Worm (Caenorhabditis elegans) whole organism, early embryonic: ENCODE data around the gene C52B9.4.

Experiments
- ama-1 ChIP-seq: fragments of 150-350 bp; optimal IDR thresholded peaks from 2 replicates; lab custom pipeline; 2014
- sea-1 ChIP-seq: fragments of 200-800 bp; sonication (Bioruptor generic); conservative IDR thresholded peaks from 2 replicates; pipeline ENCODE4 v1.3.6; 2022; ENCODE audit warnings: missing genetic modification characterization, missing compliant biosample characterization

ce11 chrX:4248949-4249348 lies 11.5 kb upstream of the C52B9.4 start, which contains the start of gene hlh-13:
- TF ChIP-seq sea-1 (GFP tag; lab: Robert Waterston, UW) (no peak), ama-1 (lab: Kevin White, UChicago) (no peak)
